Worm (Caenorhabditis elegans) whole organism, L1 larva: Measurements from ENCODE around the gene ZK856.7.

ENCODE experiments used
- F16B12.6 ChIP-seq: fragments of 150-350 bp; optimal IDR thresholded peaks from 2 replicates; lab custom pipeline; 2014; ENCODE audit warnings: missing biosample characterization, missing genetic modification characterization
- blmp-1 ChIP-seq: fragments of 150-350 bp; optimal IDR thresholded peaks from 2 replicates; lab custom pipeline; 2014; ENCODE audit warnings: missing biosample characterization, missing genetic modification characterization
- fkh-10 ChIP-seq: sonication (generic microtip); optimal IDR thresholded peaks from 2 replicates; lab custom pipeline; 2017; ENCODE audit warnings: missing biosample characterization, missing genetic modification reagents, missing genetic modification characterization
- zag-1 ChIP-seq: fragments of 150-350 bp; optimal IDR thresholded peaks from 2 replicates; lab custom pipeline; 2014; ENCODE audit warnings: missing biosample characterization, missing genetic modification characterization

ce11 chrV:10174632-10175075 is 27.2 kb upstream of the ZK856.7 start:
- no peak for TF ChIP-seq F16B12.6 (tag; lab: Kevin White, UChicago)
- TF ChIP-seq blmp-1 (tag; lab: Kevin White, UChicago): no peak
- TF ChIP-seq fkh-10 (GFP tag; lab: Kevin White, UChicago): peak; percentile 97
- TF ChIP-seq zag-1 (tag; lab: Kevin White, UChicago): peak; percentile 75
